Fruit fly (Drosophila melanogaster) whole organism, adult: ENCODE data around the gene ND-B14.5B.
"Not testable (repeated sequence)": the region's sequence is repeated elsewhere in the genome, so short reads cannot be mapped to it uniquely, and the experiment has no call there.

ENCODE experiments used
- CG11617 ChIP-seq: fragments of 200-800 bp; sonication (Bioruptor generic); optimal IDR thresholded peaks from 2 replicates; lab custom pipeline; 2017; ENCODE audit warnings: mild to moderate bottlenecking, missing biosample characterization, missing genetic modification reagents, missing genetic modification characterization
- CG12768 ChIP-seq: fragments of 200-800 bp; sonication (Bioruptor generic); optimal IDR thresholded peaks from 2 replicates; lab custom pipeline; 2017; ENCODE audit warnings: missing biosample characterization, missing genetic modification characterization, mild to moderate bottlenecking, moderate library complexity, missing genetic modification reagents
- CG14711 ChIP-seq: fragments of 200-800 bp; sonication (Bioruptor generic); optimal IDR thresholded peaks from 2 replicates; lab custom pipeline; 2018; ENCODE audit warnings: missing biosample characterization, mild to moderate bottlenecking, missing genetic modification characterization, moderate library complexity
- CG1620 ChIP-seq: fragments of 200-800 bp; sonication (Bioruptor generic); optimal IDR thresholded peaks from 2 replicates; lab custom pipeline; 2016; ENCODE audit warnings: missing biosample characterization, missing genetic modification characterization
- CG33017 ChIP-seq: fragments of 200-800 bp; sonication (Bioruptor generic); optimal IDR thresholded peaks from 2 replicates; lab custom pipeline; 2018; ENCODE audit warnings: missing biosample characterization, mild to moderate bottlenecking, missing genetic modification characterization, moderate library complexity
- CG5204 ChIP-seq: fragments of 200-800 bp; sonication (Bioruptor generic); optimal IDR thresholded peaks from 2 replicates; lab custom pipeline; 2016; ENCODE audit warnings: missing biosample characterization, missing genetic modification characterization
- CG7101 ChIP-seq: fragments of 200-800 bp; sonication (Bioruptor generic); optimal IDR thresholded peaks from 2 replicates; lab custom pipeline; 2018; ENCODE audit warnings: missing biosample characterization, mild to moderate bottlenecking, missing genetic modification characterization, moderate library complexity
- Clk ChIP-seq: fragments of 200-800 bp; sonication (Bioruptor generic); optimal IDR thresholded peaks from 2 replicates; lab custom pipeline; 2017; ENCODE audit warnings: missing biosample characterization, missing genetic modification characterization
- Hr96 ChIP-seq: fragments of 200-800 bp; sonication (Bioruptor generic); optimal IDR thresholded peaks from 2 replicates; lab custom pipeline; 2016; ENCODE audit warnings: missing biosample characterization, missing genetic modification characterization
- Mnt ChIP-seq: fragments of 200-800 bp; sonication (Bioruptor generic); optimal IDR thresholded peaks from 2 replicates; lab custom pipeline; 2016; ENCODE audit warnings: missing biosample characterization, mild to moderate bottlenecking, missing genetic modification characterization
- bab1 ChIP-seq: fragments of 200-800 bp; sonication (Bioruptor generic); optimal IDR thresholded peaks from 3 replicates; lab custom pipeline; 2019; ENCODE audit warnings: missing biosample characterization, mild to moderate bottlenecking, missing genetic modification characterization, moderate library complexity
- cic ChIP-seq: fragments of 200-800 bp; sonication (Bioruptor generic); optimal IDR thresholded peaks from 2 replicates; lab custom pipeline; 2017; ENCODE audit warnings: missing biosample characterization, mild to moderate bottlenecking, missing genetic modification characterization, moderate library complexity
- cnc ChIP-seq, 2 experiments: fragments of >200 bp; optimal IDR thresholded peaks; 2 replicates each; lab custom pipeline; 2017
- kay ChIP-seq: fragments of 200-800 bp; sonication (Bioruptor generic); peaks from one replicate; lab custom pipeline; 2016; ENCODE audit warnings: missing biosample characterization, missing genetic modification characterization, borderline replicate concordance
- ovo ChIP-seq: fragments of 200-800 bp; sonication (Bioruptor generic); optimal IDR thresholded peaks from 2 replicates; lab custom pipeline; 2016; ENCODE audit warnings: missing biosample characterization, missing genetic modification characterization
- pad ChIP-seq: fragments of 200-800 bp; sonication (Bioruptor generic); optimal IDR thresholded peaks from 3 replicates; lab custom pipeline; 2017; ENCODE audit warnings: missing biosample characterization, missing genetic modification characterization, mild to moderate bottlenecking, moderate library complexity, missing genetic modification reagents
- tj ChIP-seq: fragments of 200-800 bp; sonication (Bioruptor generic); optimal IDR thresholded peaks from 3 replicates; lab custom pipeline; 2017; ENCODE audit warnings: missing biosample characterization, mild to moderate bottlenecking, missing genetic modification characterization, moderate library complexity
- toe ChIP-seq: fragments of 200-800 bp; sonication (Bioruptor generic); optimal IDR thresholded peaks from 2 replicates; lab custom pipeline; 2016; ENCODE audit warnings: missing biosample characterization, missing genetic modification characterization

ND-B14.5B gene

DNA sequence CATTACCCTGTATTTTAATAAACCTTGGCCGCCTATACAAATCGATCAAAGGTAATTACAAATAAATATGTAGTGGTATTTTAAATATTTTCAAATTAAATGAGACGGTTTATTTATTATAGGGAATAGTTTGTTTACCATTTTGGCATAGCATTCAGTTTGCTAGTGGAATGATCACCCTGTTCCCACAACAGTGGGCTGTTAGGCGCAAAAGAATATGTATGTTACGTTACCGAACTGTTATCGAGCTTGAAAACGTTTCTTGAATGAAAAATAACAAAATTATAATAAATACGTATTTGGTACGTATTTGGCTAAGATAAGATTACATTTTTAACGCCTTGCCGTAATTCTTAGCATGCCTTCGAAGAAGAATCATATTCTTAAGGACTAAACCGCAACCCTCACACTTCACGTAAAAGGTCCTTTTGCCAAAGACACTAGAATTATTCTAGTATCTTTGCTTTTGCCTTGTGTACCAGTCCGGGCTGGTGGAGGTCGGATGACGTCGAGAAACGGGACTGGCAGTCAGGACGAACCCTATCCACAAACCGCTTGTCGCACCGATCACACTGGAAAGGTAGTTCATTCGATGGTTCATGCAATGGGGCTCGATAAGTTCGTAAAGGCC, 25.4 kb upstream of the ND-B14.5B start, which contains the start of gene CG44002:
Gene CG44002 (minus strand): TSS at position 144 of the 631 bp plus-strand sequence.
- peak; percentile 86 for TF ChIP-seq kay (GFP tag; lab: Kevin White, UChicago)
- TF ChIP-seq bab1 (GFP tag; lab: Kevin White, UChicago) = peak; percentile 32
- no peak for TF ChIP-seq toe (GFP tag; lab: Kevin White, UChicago)

DNA sequence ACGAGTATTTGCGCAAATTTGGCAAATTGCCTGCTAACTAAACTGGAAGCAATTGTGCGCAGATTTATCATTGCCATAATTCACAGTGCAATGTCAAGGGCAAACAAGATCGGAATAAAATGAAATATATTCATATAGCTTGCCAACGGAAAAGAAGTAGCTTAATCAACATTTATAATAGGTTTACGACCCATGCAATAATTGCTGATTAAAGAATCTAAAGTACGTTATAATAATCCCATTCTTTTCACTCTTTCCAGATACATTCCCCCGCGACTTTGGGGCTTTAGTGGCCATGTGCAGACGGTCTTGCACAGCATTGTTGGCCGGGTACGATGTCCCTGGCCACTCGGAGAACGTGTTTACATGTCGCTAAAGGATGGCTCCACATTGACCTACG, 21.1 kb upstream of the ND-B14.5B start:
- TF ChIP-seq CG1620 (GFP tag; lab: Kevin White, UChicago) = no peak
- peak; percentile 77 for TF ChIP-seq tj

DNA sequence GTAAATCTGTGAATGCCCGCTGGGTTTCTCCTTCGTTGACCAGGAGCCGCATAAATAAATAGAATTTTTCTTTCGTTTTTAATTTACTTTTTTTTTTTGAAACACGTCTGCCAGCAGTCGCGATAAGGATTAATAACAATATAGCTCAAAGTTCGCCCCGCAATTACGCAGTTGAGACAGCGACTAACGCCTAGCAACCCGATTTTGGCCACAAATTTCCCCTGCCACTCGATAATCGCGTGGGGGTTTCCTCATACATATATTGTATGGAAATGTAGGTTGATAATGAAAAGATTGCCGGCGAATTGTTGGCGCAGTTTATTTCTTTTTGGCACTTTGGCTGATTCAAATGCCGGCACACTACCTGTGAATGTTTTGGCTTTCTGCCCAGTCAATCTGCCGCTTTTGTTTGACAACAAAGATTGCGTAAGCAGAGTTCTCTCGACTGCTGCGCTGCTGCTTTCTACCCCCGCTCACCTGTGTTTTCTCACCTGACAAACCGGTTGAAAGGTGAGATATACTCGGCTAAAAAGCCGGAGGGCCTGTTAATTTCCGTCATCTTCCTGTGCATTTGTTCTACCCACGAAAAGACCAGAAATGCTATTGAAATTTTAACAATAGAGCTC, 19.5 kb upstream of the ND-B14.5B start:
- no peak for TF ChIP-seq toe (GFP tag; lab: Kevin White, UChicago)
- no peak for TF ChIP-seq CG33017 (tag; lab: Kevin White, UChicago)
- TF ChIP-seq kay (GFP tag; lab: Kevin White, UChicago) = peak; percentile 80
- peak; percentile 18 for TF ChIP-seq Mnt
- TF ChIP-seq cic (GFP tag; lab: Kevin White, UChicago) = no peak
- TF ChIP-seq tj = no peak
- peak in 1 of 2 experiments; percentile 22 for TF ChIP-seq cnc (optimal IDR thresholded peaks at IDR 0.05; lab: Kevin White, UChicago)

DNA sequence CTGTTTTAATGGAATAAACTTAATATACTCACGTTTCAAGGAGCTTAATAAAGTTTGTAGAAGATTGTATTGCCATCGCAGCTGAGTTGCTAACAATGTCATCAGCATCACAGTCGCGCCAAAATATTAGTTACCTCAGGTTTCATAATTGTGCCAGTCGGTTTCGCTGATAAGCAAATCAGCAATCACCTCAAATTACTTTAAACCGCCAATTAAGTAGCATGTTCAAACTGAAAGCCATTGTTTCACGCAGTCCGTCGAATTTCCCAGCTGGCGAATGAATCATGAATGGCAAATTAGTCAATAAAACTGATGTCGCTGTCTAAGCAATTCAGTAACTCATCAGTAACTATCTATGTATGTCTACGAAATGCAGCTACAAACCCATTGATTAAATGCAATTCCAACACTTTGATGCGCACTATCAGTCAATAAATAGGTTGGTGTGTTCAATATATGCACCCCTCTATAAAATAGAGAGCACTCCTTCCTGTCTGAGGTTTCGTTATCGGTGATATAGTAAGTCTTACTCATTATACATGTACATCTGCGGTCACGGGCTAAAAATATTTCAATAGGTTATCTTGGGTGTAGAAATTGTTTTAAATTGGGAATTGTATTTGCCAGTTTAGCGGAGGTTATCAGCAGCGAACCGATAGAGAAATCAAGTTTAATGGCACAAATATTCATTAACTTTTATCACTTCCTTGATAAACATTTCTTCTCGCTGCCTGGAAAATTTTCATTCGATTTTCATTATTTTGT, 18.8 kb upstream of the ND-B14.5B start:
- TF ChIP-seq CG11617 (GFP tag; lab: Kevin White, UChicago) (no peak), Clk (GFP tag; lab: Kevin White, UChicago) (no peak), cic (GFP tag; lab: Kevin White, UChicago) (peak; percentile 99), CG12768 (GFP tag; lab: Kevin White, UChicago) (no peak), bab1 (GFP tag; lab: Kevin White, UChicago) (no peak), CG33017 (tag; lab: Kevin White, UChicago) (no peak), kay (GFP tag; lab: Kevin White, UChicago) (peak; percentile 56), CG7101 (peak; percentile 32), tj (peak; percentile 83), CG5204 (GFP tag; lab: Kevin White, UChicago) (no peak), Mnt (no peak)

dm6 chr2L:3163490-3163889, 17.8 kb upstream of the ND-B14.5B start, which contains the start of gene Hydr2:
Gene Hydr2 (plus strand): TSS chr2L:3163645.
- TF ChIP-seq ovo (GFP tag; lab: Kevin White, UChicago); Clk (GFP tag; lab: Kevin White, UChicago); Mnt: not testable (repeated sequence)

- no peak for TF ChIP-seq Mnt
- no peak for TF ChIP-seq Hr96 (GFP tag; lab: Kevin White, UChicago)
- no peak for TF ChIP-seq CG14711 (tag; lab: Kevin White, UChicago)
- TF ChIP-seq CG5204 (GFP tag; lab: Kevin White, UChicago) = no peak
- TF ChIP-seq CG1620 (GFP tag; lab: Kevin White, UChicago) = no peak
- TF ChIP-seq CG33017 (tag; lab: Kevin White, UChicago) = no peak
- peak; percentile 22 for TF ChIP-seq pad (GFP tag; lab: Kevin White, UChicago)
- TF ChIP-seq CG12768 (GFP tag; lab: Kevin White, UChicago) = no peak
- no peak for TF ChIP-seq CG11617 (GFP tag; lab: Kevin White, UChicago)
- no peak for TF ChIP-seq CG7101
- TF ChIP-seq kay (GFP tag; lab: Kevin White, UChicago) = no peak
- TF ChIP-seq cnc (optimal IDR thresholded peaks at IDR 0.05; lab: Kevin White, UChicago) = no peak
- no peak for TF ChIP-seq ovo (GFP tag; lab: Kevin White, UChicago)
- TF ChIP-seq bab1 (GFP tag; lab: Kevin White, UChicago) = peak; percentile 2
- TF ChIP-seq Clk (GFP tag; lab: Kevin White, UChicago) = no peak
- TF ChIP-seq tj = no peak
Measured at dm6 chr2L:3159144-3160000, 13.7 kb upstream of the ND-B14.5B start, which contains the start of the genes Mad and gkt. Gene Mad (minus strand): TSS chr2L:3159643. Gene gkt (plus strand): TSS chr2L:3159950.
